Worm (Caenorhabditis elegans) whole organism, young adult: ENCODE results near the gene W08F4.3.

Experiments
- C17E4.6 ChIP-seq: fragments of 200-800 bp; sonication (Bioruptor generic); IDR thresholded peaks from 2 replicates; pipeline ENCODE4 v1.3.6; 2022; ENCODE audit warnings: missing genetic modification reagents, missing genetic modification characterization, missing compliant biosample characterization
- F23B12.7 ChIP-seq: sonication (generic microtip); optimal IDR thresholded peaks from 2 replicates; lab custom pipeline; 2017; ENCODE audit warnings: missing genetic modification characterization, mild to moderate bottlenecking, missing compliant biosample characterization, antibody characterized with exemption, moderate library complexity; ENCODE audit not compliant: insufficient read depth
- F39B2.1 ChIP-seq: fragments of 200-800 bp; sonication (Bioruptor generic); IDR thresholded peaks from 2 replicates; pipeline ENCODE4 v1.3.6; 2022; ENCODE audit warnings: missing genetic modification reagents, missing genetic modification characterization, missing compliant biosample characterization
- F49E8.2 ChIP-seq: sonication (generic microtip); optimal IDR thresholded peaks from 3 replicates; lab custom pipeline; 2017; ENCODE audit warnings: missing genetic modification characterization, mild to moderate bottlenecking, missing compliant biosample characterization, antibody characterized with exemption, moderate library complexity; ENCODE audit not compliant: insufficient read depth
- F52B5.7 ChIP-seq: sonication (generic microtip); optimal IDR thresholded peaks from 2 replicates; lab custom pipeline; 2016; ENCODE audit warnings: mild to moderate bottlenecking, missing genetic modification characterization, missing compliant biosample characterization
- K11D2.4 ChIP-seq: fragments of 200-800 bp; sonication (Bioruptor generic); IDR thresholded peaks from 2 replicates; pipeline ENCODE4 v1.3.6; 2022; ENCODE audit warnings: missing genetic modification reagents, missing genetic modification characterization, missing compliant biosample characterization
- K12H6.12 ChIP-seq: fragments of 200-800 bp; sonication (Bioruptor generic); optimal IDR thresholded peaks from 2 replicates; lab custom pipeline; 2018; ENCODE audit warnings: mild to moderate bottlenecking, missing genetic modification characterization, missing compliant biosample characterization
- T07F8.4 ChIP-seq: sonication (generic microtip); optimal IDR thresholded peaks from 2 replicates; lab custom pipeline; 2016; ENCODE audit warnings: mild to moderate bottlenecking, missing genetic modification characterization, moderate library complexity, missing compliant biosample characterization
- Y53G8AR.9 ChIP-seq: fragments of 200-800 bp; sonication (Bioruptor generic); conservative IDR thresholded peaks from 2 replicates; pipeline ENCODE4 v1.3.6; 2022; ENCODE audit warnings: missing genetic modification reagents, missing genetic modification characterization, missing compliant biosample characterization
- Y79H2A.3 ChIP-seq: fragments of 200-800 bp; sonication (Bioruptor generic); conservative IDR thresholded peaks from 2 replicates; pipeline ENCODE4 v1.3.6; 2022; ENCODE audit warnings: missing genetic modification reagents, missing genetic modification characterization, missing compliant biosample characterization
- aptf-3 ChIP-seq: fragments of 200-800 bp; sonication (Bioruptor generic); IDR thresholded peaks from 2 replicates; pipeline ENCODE4 v1.3.6; 2022; ENCODE audit warnings: missing genetic modification characterization, missing compliant biosample characterization
- attf-6 ChIP-seq: fragments of 200-800 bp; sonication (Bioruptor generic); IDR thresholded peaks from 2 replicates; pipeline ENCODE4 v1.3.6; 2022; ENCODE audit warnings: missing genetic modification reagents, missing genetic modification characterization, missing compliant biosample characterization
- cebp-1 ChIP-seq, 2 experiments: fragments of 200-800 bp in 1 of 2; sonication (Bioruptor generic) in 1 of 2; sonication (generic microtip) in 1 of 2; IDR thresholded peaks in 1 of 2; optimal IDR thresholded peaks in 1 of 2; 2 replicates each; pipeline versions ENCODE4 v1.3.6 to Lab custom; 2017 to 2022; ENCODE audit warnings: missing compliant biosample characterization in 2 of 2, missing genetic modification characterization in 2 of 2, mild to moderate bottlenecking in 1 of 2, missing genetic modification reagents in 1 of 2, moderate library complexity in 1 of 2
- dpl-1 ChIP-seq: fragments of 150-350 bp; optimal IDR thresholded peaks from 2 replicates; lab custom pipeline; 2014; ENCODE audit warnings: missing biosample characterization, missing genetic modification reagents, missing genetic modification characterization
- egl-44 ChIP-seq: fragments of 200-800 bp; sonication (Bioruptor generic); IDR thresholded peaks from 2 replicates; pipeline ENCODE4 v1.3.6; 2022; ENCODE audit warnings: missing genetic modification reagents, missing genetic modification characterization, missing compliant biosample characterization
- ekl-4 ChIP-seq: fragments of 200-800 bp; sonication (Bioruptor generic); IDR thresholded peaks from 2 replicates; pipeline ENCODE4 v1.3.6; 2022; ENCODE audit warnings: missing genetic modification reagents, missing genetic modification characterization, missing compliant biosample characterization
- ets-4 ChIP-seq: fragments of 200-800 bp; sonication (Bioruptor generic); optimal IDR thresholded peaks from 2 replicates; lab custom pipeline; 2018; ENCODE audit warnings: mild to moderate bottlenecking, missing genetic modification characterization, missing compliant biosample characterization
- him-1 ChIP-seq: sonication (generic microtip); optimal IDR thresholded peaks from 2 replicates; lab custom pipeline; 2016; ENCODE audit warnings: missing genotype, missing genetic modification reagents, missing genetic modification characterization, missing compliant biosample characterization
- hlh-26 ChIP-seq: fragments of 200-800 bp; sonication (Bioruptor generic); conservative IDR thresholded peaks from 2 replicates; pipeline ENCODE4 v1.3.6; 2022; ENCODE audit warnings: missing genetic modification reagents, missing genetic modification characterization, missing compliant biosample characterization
- hmg-1.2 ChIP-seq: fragments of 200-800 bp; sonication (Bioruptor generic); IDR thresholded peaks from 2 replicates; pipeline ENCODE4 v1.3.6; 2022; ENCODE audit warnings: missing genetic modification reagents, missing genetic modification characterization, missing compliant biosample characterization
- hrde-1 ChIP-seq: sonication (generic microtip); optimal IDR thresholded peaks from 2 replicates; lab custom pipeline; 2016; ENCODE audit warnings: missing genetic modification characterization, mild to moderate bottlenecking, missing compliant biosample characterization, moderate library complexity, missing genotype, missing genetic modification reagents, borderline replicate concordance
- let-607 ChIP-seq, 2 experiments: fragments of 200-800 bp in 1 of 2; sonication (Bioruptor generic) in 1 of 2; sonication (generic microtip) in 1 of 2; optimal IDR thresholded peaks; 2 replicates each; lab custom pipeline; 2016 to 2018; ENCODE audit warnings: mild to moderate bottlenecking in 2 of 2, missing compliant biosample characterization in 2 of 2, missing genetic modification characterization in 2 of 2, moderate library complexity in 2 of 2, missing genotype in 1 of 2
- lin-26 ChIP-seq: fragments of 200-800 bp; sonication (Bioruptor generic); IDR thresholded peaks from 2 replicates; pipeline ENCODE4 v1.3.6; 2022; ENCODE audit warnings: missing genetic modification reagents, missing genetic modification characterization, missing compliant biosample characterization
- lin-35 ChIP-seq, 3 experiments: fragments of 150-350 bp in 2 of 3; sonication (generic microtip) in 1 of 3; optimal IDR thresholded peaks; 2 replicates each; lab custom pipeline; 2014 to 2018; ENCODE audit warnings: missing biosample characterization in 3 of 3, missing genetic modification characterization in 3 of 3, missing genetic modification reagents in 3 of 3
- lin-54 ChIP-seq: fragments of 200-800 bp; sonication (Bioruptor generic); optimal IDR thresholded peaks from 2 replicates; lab custom pipeline; 2018; ENCODE audit warnings: mild to moderate bottlenecking, missing genetic modification characterization, missing compliant biosample characterization
- madf-6 ChIP-seq: fragments of 200-800 bp; sonication (Bioruptor generic); IDR thresholded peaks from 2 replicates; pipeline ENCODE4 v1.3.6; 2022; ENCODE audit warnings: missing genetic modification reagents, missing genetic modification characterization, missing compliant biosample characterization
- madf-8 ChIP-seq: fragments of 200-800 bp; sonication (Bioruptor generic); conservative IDR thresholded peaks from 2 replicates; pipeline ENCODE4 v1.3.6; 2022; ENCODE audit warnings: missing genetic modification reagents, missing genetic modification characterization, missing compliant biosample characterization
- mel-28 ChIP-seq: sonication (generic microtip); optimal IDR thresholded peaks from 2 replicates; lab custom pipeline; 2016; ENCODE audit warnings: borderline replicate concordance, mild to moderate bottlenecking, missing genetic modification characterization, missing compliant biosample characterization
- nfya-1 ChIP-seq: sonication (generic microtip); optimal IDR thresholded peaks from 2 replicates; lab custom pipeline; 2017; ENCODE audit warnings: antibody characterized with exemption, missing compliant biosample characterization, missing genetic modification characterization, borderline replicate concordance; ENCODE audit not compliant: insufficient read depth
- nfya-2 ChIP-seq: fragments of 200-800 bp; sonication (Bioruptor generic); IDR thresholded peaks from 2 replicates; pipeline ENCODE4 v1.3.6; 2022; ENCODE audit warnings: missing genetic modification reagents, missing genetic modification characterization, missing compliant biosample characterization
- nhr-120 ChIP-seq: fragments of 200-800 bp; sonication (Bioruptor generic); IDR thresholded peaks from 2 replicates; pipeline ENCODE4 v1.3.6; 2022; ENCODE audit warnings: missing genetic modification characterization, missing compliant biosample characterization
- nhr-179 ChIP-seq: sonication (generic microtip); optimal IDR thresholded peaks from 2 replicates; lab custom pipeline; 2016; ENCODE audit warnings: mild to moderate bottlenecking, missing genetic modification characterization, missing compliant biosample characterization
- nhr-27 ChIP-seq: fragments of 200-800 bp; sonication (Bioruptor generic); optimal IDR thresholded peaks from 2 replicates; lab custom pipeline; 2018; ENCODE audit warnings: mild to moderate bottlenecking, missing genetic modification characterization, moderate library complexity, missing compliant biosample characterization
- pbrm-1 ChIP-seq: fragments of 200-800 bp; sonication (Bioruptor generic); IDR thresholded peaks from 2 replicates; pipeline ENCODE4 v1.3.6; 2022; ENCODE audit warnings: missing genetic modification reagents, missing genetic modification characterization, missing compliant biosample characterization
- pha-4 ChIP-seq: fragments of 150-350 bp; sonication (generic microtip); optimal IDR thresholded peaks from 2 replicates; lab custom pipeline; 2014; ENCODE audit warnings: missing biosample characterization, missing genetic modification reagents, missing genetic modification characterization
- sdz-38 ChIP-seq: sonication (generic microtip); optimal IDR thresholded peaks from 2 replicates; lab custom pipeline; 2016; ENCODE audit warnings: missing genotype, missing genetic modification characterization, missing compliant biosample characterization
- sea-2 ChIP-seq: fragments of 200-800 bp; sonication (Bioruptor generic); IDR thresholded peaks from 2 replicates; pipeline ENCODE4 v1.3.6; 2022; ENCODE audit warnings: missing genetic modification characterization, missing compliant biosample characterization
- snpc-1.1 ChIP-seq: sonication (generic microtip); optimal IDR thresholded peaks from 2 replicates; lab custom pipeline; 2017; ENCODE audit warnings: missing genetic modification characterization, mild to moderate bottlenecking, missing compliant biosample characterization, antibody characterized with exemption, moderate library complexity, missing genotype, missing genetic modification reagents; ENCODE audit not compliant: insufficient read depth
- snpc-3.4 ChIP-seq: sonication (generic microtip); optimal IDR thresholded peaks from 2 replicates; lab custom pipeline; 2017; ENCODE audit warnings: missing genetic modification characterization, mild to moderate bottlenecking, missing compliant biosample characterization, antibody characterized with exemption, moderate library complexity, missing genotype, missing genetic modification reagents
- snpc-4 ChIP-seq, 5 experiments: fragments of 150-350 bp in 1 of 5; sonication (generic microtip) in 4 of 5; optimal IDR thresholded peaks; 2 replicates each; lab custom pipeline; 2014 to 2018; ENCODE audit warnings: missing genetic modification characterization in 5 of 5, missing biosample characterization in 3 of 5, antibody characterized with exemption in 2 of 5, mild to moderate bottlenecking in 2 of 5, missing compliant biosample characterization in 2 of 5, missing genotype in 2 of 5, moderate library complexity in 2 of 5, missing genetic modification reagents in 1 of 5
- somi-1 ChIP-seq: fragments of 200-800 bp; sonication (Bioruptor generic); optimal IDR thresholded peaks from 2 replicates; lab custom pipeline; 2018; ENCODE audit warnings: mild to moderate bottlenecking, missing genetic modification characterization, missing compliant biosample characterization
- sptf-2 ChIP-seq: fragments of 200-800 bp; sonication (Bioruptor generic); optimal IDR thresholded peaks from 2 replicates; lab custom pipeline; 2018; ENCODE audit warnings: mild to moderate bottlenecking, missing genetic modification characterization, missing compliant biosample characterization
- tbp1 ChIP-seq: fragments of 200-800 bp; sonication (Bioruptor generic); optimal IDR thresholded peaks from 2 replicates; lab custom pipeline; 2018; ENCODE audit warnings: mild to moderate bottlenecking, missing genetic modification characterization, missing compliant biosample characterization
- tlf-1 ChIP-seq: fragments of 200-800 bp; sonication (Bioruptor generic); optimal IDR thresholded peaks from 2 replicates; lab custom pipeline; 2018; ENCODE audit warnings: mild to moderate bottlenecking, missing genetic modification characterization, missing compliant biosample characterization
- zfh-2 ChIP-seq: fragments of 200-800 bp; sonication (Bioruptor generic); conservative IDR thresholded peaks from 2 replicates; pipeline ENCODE4 v1.3.6; 2022; ENCODE audit warnings: missing genetic modification reagents, missing genetic modification characterization, missing compliant biosample characterization
- ztf-3 ChIP-seq: fragments of 200-800 bp; sonication (Bioruptor generic); optimal IDR thresholded peaks from 2 replicates; lab custom pipeline; 2018; ENCODE audit warnings: mild to moderate bottlenecking, missing genetic modification characterization, missing compliant biosample characterization

Gene W08F4.3

ce11 chrII:581983-582382 lies 1.6 kb downstream of the W08F4.3 start (continued):
- no peak for TF ChIP-seq sptf-2 (GFP tag; lab: Kevin White, UChicago)
- TF ChIP-seq pbrm-1 (GFP tag; lab: Robert Waterston, UW), result no peak
- TF ChIP-seq lin-54, result peak; percentile 30
- no peak for TF ChIP-seq snpc-1.1
- TF ChIP-seq tbp1, result peak; percentile 13
- TF ChIP-seq zfh-2 (GFP tag; lab: Robert Waterston, UW), result no peak
- no peak for TF ChIP-seq let-607 (tag; optimal IDR thresholded peaks at IDR 0.05; lab: Kevin White, UChicago)
- TF ChIP-seq Y53G8AR.9 (GFP tag; lab: Robert Waterston, UW), result 0 out of 2 replicates have a peak, but pooled peaks have one; percentile 51
- peak; percentile 59 for TF ChIP-seq F52B5.7 (tag; lab: Kevin White, UChicago)
- TF ChIP-seq snpc-4 (GFP tag; optimal IDR thresholded peaks at IDR 0.05; lab: Kevin White, UChicago), result no peak
- peak in 1 of 4 experiments; percentile 23 for TF ChIP-seq snpc-4 (tag; optimal IDR thresholded peaks at IDR 0.05; lab: Kevin White, UChicago)
- 0 out of 2 replicates have a peak, but pooled peaks have one; percentile 57 for TF ChIP-seq F39B2.1
- peak; percentile 3 for TF ChIP-seq hrde-1 (tag; lab: Kevin White, UChicago)
- no peak for TF ChIP-seq T07F8.4 (tag; lab: Kevin White, UChicago)
- 0 out of 2 replicates have a peak, but pooled peaks have one; percentile 7 for TF ChIP-seq Y79H2A.3 (GFP tag; lab: Robert Waterston, UW)
- no peak for TF ChIP-seq nhr-27 (tag; lab: Kevin White, UChicago)
- no peak for TF ChIP-seq lin-26 (GFP tag; lab: Robert Waterston, UW)
- no peak for TF ChIP-seq dpl-1 (GFP tag; lab: Kevin White, UChicago)
- TF ChIP-seq ekl-4 (GFP tag; lab: Robert Waterston, UW), result peak; percentile 66
- 0 out of 2 replicates have a peak, but pooled peaks have one; percentile 20 for TF ChIP-seq hmg-1.2 (GFP tag; lab: Robert Waterston, UW)
- TF ChIP-seq nhr-120, result no peak
- no peak for TF ChIP-seq attf-6 (GFP tag; lab: Robert Waterston, UW)
- TF ChIP-seq snpc-3.4 (tag; lab: Kevin White, UChicago), result peak; percentile 25
- no peak for TF ChIP-seq K11D2.4
- TF ChIP-seq K12H6.12 (tag; lab: Kevin White, UChicago), result no peak
- no peak for TF ChIP-seq sea-2
- no peak for TF ChIP-seq ztf-3 (GFP tag; lab: Kevin White, UChicago)
- TF ChIP-seq mel-28, result no peak
- no peak for TF ChIP-seq lin-35 (GFP tag; optimal IDR thresholded peaks at IDR 0.05; lab: Kevin White, UChicago)
- TF ChIP-seq egl-44 (GFP tag; lab: Robert Waterston, UW), result no peak
- TF ChIP-seq cebp-1 (GFP tag; IDR thresholded peaks at IDR 0.05; lab: Robert Waterston, UW), result no peak
- TF ChIP-seq cebp-1 (tag; optimal IDR thresholded peaks at IDR 0.05; lab: Kevin White, UChicago), result no peak
- no peak for TF ChIP-seq nfya-1 (tag; lab: Kevin White, UChicago)
- TF ChIP-seq aptf-3 (GFP tag; lab: Robert Waterston, UW), result no peak
- TF ChIP-seq somi-1 (GFP tag; lab: Kevin White, UChicago), result no peak
- no peak for TF ChIP-seq C17E4.6 (GFP tag; lab: Robert Waterston, UW)
- TF ChIP-seq nfya-2 (GFP tag; lab: Robert Waterston, UW), result no peak
- peak; percentile 42 for TF ChIP-seq tlf-1 (GFP tag; lab: Kevin White, UChicago)
- no peak for TF ChIP-seq nhr-179 (tag; lab: Kevin White, UChicago)
- peak; percentile 34 for TF ChIP-seq F49E8.2
- no peak for TF ChIP-seq F23B12.7 (tag; lab: Kevin White, UChicago)
- TF ChIP-seq pha-4 (tag; lab: Kevin White, UChicago), result no peak
- TF ChIP-seq ets-4, result no peak
- peak; percentile 63 for TF ChIP-seq madf-6 (GFP tag; lab: Robert Waterston, UW)
- no peak for TF ChIP-seq him-1 (tag; lab: Kevin White, UChicago)
- TF ChIP-seq sdz-38 (tag; lab: Kevin White, UChicago), result no peak
- no peak for TF ChIP-seq hlh-26 (GFP tag; lab: Robert Waterston, UW)
- TF ChIP-seq madf-8 (GFP tag; lab: Robert Waterston, UW), result no peak
